In the genomic region with DNA sequence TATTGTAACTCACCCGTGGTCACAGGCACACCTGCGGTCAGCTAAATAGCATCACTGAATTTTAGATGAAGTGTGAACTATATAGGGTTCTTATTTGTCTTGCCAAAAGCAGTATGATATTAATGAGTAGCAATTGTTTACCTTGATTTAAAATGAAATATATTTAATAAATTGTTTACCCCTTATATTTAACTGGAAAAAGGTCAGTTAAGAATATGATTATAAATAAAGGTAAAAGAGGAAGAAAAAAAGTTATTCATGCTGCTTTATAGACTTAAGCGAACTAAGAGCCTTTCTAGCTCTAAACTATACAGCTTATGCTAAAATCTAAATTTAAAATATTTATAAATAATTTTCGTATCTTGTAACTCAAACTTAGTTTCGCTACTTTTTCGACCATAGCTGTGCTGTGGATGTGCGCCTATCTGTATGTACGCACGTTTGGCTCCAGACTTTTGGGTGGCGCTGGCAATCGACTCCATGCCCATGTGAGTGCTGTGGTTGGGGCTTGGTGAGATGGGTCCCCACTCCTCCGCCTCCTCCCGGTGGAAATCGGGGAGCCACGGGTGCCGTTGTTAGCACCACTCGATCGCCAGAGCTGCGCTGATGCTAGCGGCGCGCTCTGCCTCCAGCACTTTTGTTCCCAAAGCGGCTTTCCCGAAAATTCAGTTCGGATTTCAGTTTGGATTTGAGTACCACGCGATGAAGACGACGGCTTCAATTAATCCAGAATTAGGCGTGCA, we compare ENCODE assay signal across 1 fruit fly cellular context.
TF ChIP-seq lines count a peak whose summit lies in the region.

A gene (plus strand): TSS at position 487 of the 743 bp plus-strand sequence.

TF ChIP-seq in whole organism, embryonic, 481 proteins besides CTCF, POLR2A, EP300 and RAD21 (continued from another document and continues in another):
- TF ChIP-seq cato (GFP tag; optimal IDR thresholded peaks at IDR 0.05; lab: Kevin White, UChicago; ENCODE audit: borderline replicate concordance) (peak; percentile 21), Rfx (GFP tag; IDR thresholded peaks at IDR 0.05; lab: Robert Waterston, UW) (no peak; the same call in 1 of the 2 replicates), Hey (tag; optimal IDR thresholded peaks at IDR 0.05; lab: Kevin White, UChicago) (no peak), dmrt99B (tag; optimal IDR thresholded peaks at IDR 0.05; lab: Kevin White, UChicago) (peak; percentile 64), chn (GFP tag; optimal IDR thresholded peaks at IDR 0.05; lab: Kevin White, UChicago) (no peak), CG7963 (GFP tag; IDR thresholded peaks at IDR 0.05; lab: Robert Waterston, UW; ENCODE audit: partially characterized antibody) (no peak), ATbp (GFP tag; optimal IDR thresholded peaks at IDR 0.05; lab: Kevin White, UChicago) (peak; percentile 42), CG15601 (tag; optimal IDR thresholded peaks at IDR 0.05; lab: Kevin White, UChicago) (peak; percentile 56), CG15514 (GFP tag; optimal IDR thresholded peaks at IDR 0.05; lab: Kevin White, UChicago) (peak; percentile 12), Ptx1 (GFP tag; IDR thresholded peaks at IDR 0.05; lab: Robert Waterston, UW) (no peak; the same call in 1 of the 2 replicates), peb (GFP tag; IDR thresholded peaks at IDR 0.05; lab: Robert Waterston, UW) (0 out of 2 replicates have a peak, but pooled peaks have one; percentile 23), sens (GFP tag; lab: Kevin White, UChicago) (peak; percentile 75), CG12299 (tag; optimal IDR thresholded peaks at IDR 0.05; lab: Kevin White, UChicago) (peak; percentile 42), crp (GFP tag; optimal IDR thresholded peaks at IDR 0.05; lab: Kevin White, UChicago) (no peak), Blimp-1 (GFP tag; optimal IDR thresholded peaks at IDR 0.05; lab: Kevin White, UChicago) (no peak), CG13894 (tag; optimal IDR thresholded peaks at IDR 0.05; lab: Kevin White, UChicago) (no peak), vfl (GFP tag; optimal IDR thresholded peaks at IDR 0.05; lab: Kevin White, UChicago) (no peak), odd (GFP tag; optimal IDR thresholded peaks at IDR 0.05; lab: Kevin White, UChicago) (peak; percentile 39), CG10431 (GFP tag; optimal IDR thresholded peaks at IDR 0.05; lab: Kevin White, UChicago) (peak; percentile 25), hkb (optimal IDR thresholded peaks at IDR 0.05; lab: Kevin White, UChicago) (no peak), hkb (GFP tag; IDR thresholded peaks at IDR 0.05; lab: Robert Waterston, UW) (peak; percentile 50; the same call in 1 of the 2 replicates), CG11247 (GFP tag; IDR thresholded peaks at IDR 0.05; lab: Robert Waterston, UW) (no peak), CG32772 (GFP tag; IDR thresholded peaks at IDR 0.05; lab: Robert Waterston, UW) (no peak; the same call in 1 of the 2 replicates), CG30020 (tag; optimal IDR thresholded peaks at IDR 0.05; lab: Kevin White, UChicago) (peak; percentile 38), HmgD (GFP tag; optimal IDR thresholded peaks at IDR 0.05; lab: Kevin White, UChicago) (no peak), ab (GFP tag; optimal IDR thresholded peaks at IDR 0.05; lab: Kevin White, UChicago) (no peak), luna (GFP tag; optimal IDR thresholded peaks at IDR 0.05; lab: Kevin White, UChicago) (no peak), Nf-YB (GFP tag; optimal IDR thresholded peaks at IDR 0.05; lab: Kevin White, UChicago) (peak; percentile 49), CG13287 (GFP tag; IDR thresholded peaks at IDR 0.05; lab: Robert Waterston, UW; ENCODE audit: partially characterized antibody) (no peak), Spps (tag; optimal IDR thresholded peaks at IDR 0.05; lab: Kevin White, UChicago) (peak; percentile 38), Hr3 (GFP tag; optimal IDR thresholded peaks at IDR 0.05; lab: Kevin White, UChicago) (peak; percentile 53), CG12104 (GFP tag; optimal IDR thresholded peaks at IDR 0.05; lab: Kevin White, UChicago) (peak; percentile 49), Sox100B (GFP tag; optimal IDR thresholded peaks at IDR 0.05; lab: Kevin White, UChicago) (peak; percentile 85), ato (GFP tag; IDR thresholded peaks at IDR 0.05; lab: Robert Waterston, UW; ENCODE audit: partially characterized antibody) (no peak), Hr51 (GFP tag; optimal IDR thresholded peaks at IDR 0.05; lab: Kevin White, UChicago) (peak in 1 of 2 experiments; percentile 79), ttk (GFP tag; IDR thresholded peaks at IDR 0.05; lab: Robert Waterston, UW) (0 out of 2 replicates have a peak, but pooled peaks have one; percentile 38), insv (GFP tag; optimal IDR thresholded peaks at IDR 0.05; lab: Kevin White, UChicago) (no peak), CG6654 (GFP tag; optimal IDR thresholded peaks at IDR 0.05; lab: Kevin White, UChicago) (no peak), Fer1 (GFP tag; optimal IDR thresholded peaks at IDR 0.05; lab: Kevin White, UChicago) (peak; percentile 51), gt (GFP tag; IDR thresholded peaks at IDR 0.05; lab: Robert Waterston, UW) (no peak), CG10462 (GFP tag; optimal IDR thresholded peaks at IDR 0.05; lab: Kevin White, UChicago) (no peak), Sry-β (GFP tag; optimal IDR thresholded peaks at IDR 0.05; lab: Kevin White, UChicago) (peak; percentile 30), CG4282 (GFP tag; optimal IDR thresholded peaks at IDR 0.05; lab: Kevin White, UChicago) (no peak), CG13123 (GFP tag; optimal IDR thresholded peaks at IDR 0.05; lab: Kevin White, UChicago) (no peak), H15 (GFP tag; IDR thresholded peaks at IDR 0.05; lab: Robert Waterston, UW) (no peak), bsh (GFP tag; optimal IDR thresholded peaks at IDR 0.05; lab: Kevin White, UChicago) (peak in 1 of 2 experiments; percentile 63), CG31365 (tag; optimal IDR thresholded peaks at IDR 0.05; lab: Kevin White, UChicago) (no peak), Oli (tag; optimal IDR thresholded peaks at IDR 0.05; lab: Kevin White, UChicago) (peak; percentile 74), pb (GFP tag; optimal IDR thresholded peaks at IDR 0.05; lab: Kevin White, UChicago) (no peak), psq (GFP tag; optimal IDR thresholded peaks at IDR 0.05; lab: Kevin White, UChicago) (no peak), jumu (GFP tag; optimal IDR thresholded peaks at IDR 0.05; lab: Kevin White, UChicago) (no peak), tio (GFP tag; optimal IDR thresholded peaks at IDR 0.05; lab: Kevin White, UChicago) (peak; percentile 55), tup (GFP tag; optimal IDR thresholded peaks at IDR 0.05; lab: Kevin White, UChicago) (no peak), Vsx1 (GFP tag; optimal IDR thresholded peaks at IDR 0.05; lab: Kevin White, UChicago) (peak; percentile 38), Ssrp (tag; optimal IDR thresholded peaks at IDR 0.05; lab: Kevin White, UChicago) (peak; percentile 63), CG8944 (GFP tag; optimal IDR thresholded peaks at IDR 0.05; lab: Kevin White, UChicago) (no peak), CG1529 (GFP tag; optimal IDR thresholded peaks at IDR 0.05; lab: Kevin White, UChicago) (peak; percentile 18), CG12942 (GFP tag; optimal IDR thresholded peaks at IDR 0.05; lab: Kevin White, UChicago) (no peak), Atf-2 (GFP tag; optimal IDR thresholded peaks at IDR 0.05; lab: Kevin White, UChicago) (no peak), D19A (tag; optimal IDR thresholded peaks at IDR 0.05; lab: Kevin White, UChicago) (peak; percentile 74), fu2 (GFP tag; optimal IDR thresholded peaks at IDR 0.05; lab: Kevin White, UChicago) (no peak), lbe (GFP tag; optimal IDR thresholded peaks at IDR 0.05; lab: Kevin White, UChicago) (no peak), z (GFP tag; IDR thresholded peaks at IDR 0.05; lab: Robert Waterston, UW) (0 out of 3 replicates have a peak, but pooled peaks have one; percentile 12), CG34224 (GFP tag; IDR thresholded peaks at IDR 0.05; lab: Robert Waterston, UW; ENCODE audit: partially characterized antibody) (no peak), exex (tag; optimal IDR thresholded peaks at IDR 0.05; lab: Kevin White, UChicago) (no peak), Abd-B (GFP tag; optimal IDR thresholded peaks at IDR 0.05; lab: Kevin White, UChicago) (no peak), CG9215 (GFP tag; IDR thresholded peaks at IDR 0.05; lab: Robert Waterston, UW) (no peak), Taf1 (GFP tag; IDR thresholded peaks at IDR 0.05; lab: Robert Waterston, UW) (0 out of 2 replicates have a peak, but pooled peaks have one; percentile 26), disco-r (GFP tag; optimal IDR thresholded peaks at IDR 0.05; lab: Kevin White, UChicago) (no peak), CG17829 (tag; optimal IDR thresholded peaks at IDR 0.05; lab: Kevin White, UChicago) (peak; percentile 65), tna (GFP tag; IDR thresholded peaks at IDR 0.05; lab: Robert Waterston, UW; ENCODE audit: partially characterized antibody) (no peak), fd3F (GFP tag; optimal IDR thresholded peaks at IDR 0.05; lab: Kevin White, UChicago) (peak; percentile 24), CG12219 (GFP tag; optimal IDR thresholded peaks at IDR 0.05; lab: Kevin White, UChicago) (peak; percentile 6), CG9876 (GFP tag; optimal IDR thresholded peaks at IDR 0.05; lab: Kevin White, UChicago) (no peak), dpn (GFP tag; optimal IDR thresholded peaks at IDR 0.05; lab: Kevin White, UChicago) (peak in 1 of 2 experiments; percentile 39), CG5180 (GFP tag; optimal IDR thresholded peaks at IDR 0.05; lab: Kevin White, UChicago) (peak; percentile 65), CG11723 (GFP tag; optimal IDR thresholded peaks at IDR 0.05; lab: Kevin White, UChicago) (peak; percentile 53), CG4854 (GFP tag; optimal IDR thresholded peaks at IDR 0.05; lab: Kevin White, UChicago) (no peak), Pdp1 (GFP tag; optimal IDR thresholded peaks at IDR 0.05; lab: Kevin White, UChicago) (no peak), sens-2 (GFP tag; IDR thresholded peaks at IDR 0.05; lab: Robert Waterston, UW) (no peak), lov (optimal IDR thresholded peaks at IDR 0.05; lab: Kevin White, UChicago) (no peak), lov (GFP tag; IDR thresholded peaks at IDR 0.05; lab: Robert Waterston, UW) (0 out of 3 replicates have a peak, but pooled peaks have one; percentile 15), fd102C (GFP tag; optimal IDR thresholded peaks at IDR 0.05; lab: Kevin White, UChicago) (no peak), CG13296 (GFP tag; optimal IDR thresholded peaks at IDR 0.05; lab: Kevin White, UChicago) (peak; percentile 9), CG15479 (GFP tag; optimal IDR thresholded peaks at IDR 0.05; lab: Kevin White, UChicago) (no peak), CG7556 (GFP tag; optimal IDR thresholded peaks at IDR 0.05; lab: Kevin White, UChicago) (peak; percentile 84), phol (tag; optimal IDR thresholded peaks at IDR 0.05; lab: Kevin White, UChicago) (peak; percentile 73), CG11504 (tag; optimal IDR thresholded peaks at IDR 0.05; lab: Kevin White, UChicago) (no peak), Med (GFP tag; lab: Kevin White, UChicago) (peak; percentile 66), CG11695 (GFP tag; IDR thresholded peaks at IDR 0.05; lab: Robert Waterston, UW) (peak; percentile 49; the same call in 1 of the 3 replicates), esg (GFP tag; conservative IDR thresholded peaks at IDR 0.05; lab: Robert Waterston, UW) (peak; percentile 25; the same call in 1 of the 2 replicates), CG2129 (GFP tag; IDR thresholded peaks at IDR 0.05; lab: Robert Waterston, UW; ENCODE audit: partially characterized antibody) (no peak), CG12155 (GFP tag; optimal IDR thresholded peaks at IDR 0.05; lab: Kevin White, UChicago) (no peak), Six4 (GFP tag; optimal IDR thresholded peaks at IDR 0.05; lab: Kevin White, UChicago) (peak; percentile 56), Dp (GFP tag; optimal IDR thresholded peaks at IDR 0.05; lab: Kevin White, UChicago) (no peak), Ets65A (GFP tag; lab: Kevin White, UChicago) (peak; percentile 0), dati (GFP tag; IDR thresholded peaks at IDR 0.05; lab: Robert Waterston, UW) (no peak), ind (GFP tag; optimal IDR thresholded peaks at IDR 0.05; lab: Kevin White, UChicago) (peak; percentile 51), sna (GFP tag; IDR thresholded peaks at IDR 0.05; lab: Robert Waterston, UW; ENCODE audit: partially characterized antibody) (no peak), Nf-YA (GFP tag; IDR thresholded peaks at IDR 0.05; lab: Robert Waterston, UW) (no peak), D (optimal IDR thresholded peaks at IDR 0.05; lab: Kevin White, UChicago) (no peak), D (GFP tag; optimal IDR thresholded peaks at IDR 0.05; lab: Kevin White, UChicago) (peak; percentile 74), CG3726 (GFP tag; IDR thresholded peaks at IDR 0.05; lab: Robert Waterston, UW) (no peak), CG10366 (GFP tag; IDR thresholded peaks at IDR 0.05; lab: Robert Waterston, UW) (0 out of 2 replicates have a peak, but pooled peaks have one; percentile 8), D19B (GFP tag; optimal IDR thresholded peaks at IDR 0.05; lab: Kevin White, UChicago) (peak; percentile 36), PHDP (tag; optimal IDR thresholded peaks at IDR 0.05; lab: Kevin White, UChicago) (peak; percentile 51), sd (tag; optimal IDR thresholded peaks at IDR 0.05; lab: Kevin White, UChicago) (no peak), Doc3 (GFP tag; IDR thresholded peaks at IDR 0.05; lab: Robert Waterston, UW; ENCODE audit: partially characterized antibody) (no peak), Fer2 (tag; optimal IDR thresholded peaks at IDR 0.05; lab: Kevin White, UChicago) (peak; percentile 2), CG1647 (GFP tag; optimal IDR thresholded peaks at IDR 0.05; lab: Kevin White, UChicago) (no peak), CG17359 (tag; optimal IDR thresholded peaks at IDR 0.05; lab: Kevin White, UChicago) (peak; percentile 52), CG18764 (GFP tag; optimal IDR thresholded peaks at IDR 0.05; lab: Kevin White, UChicago) (no peak), lola (GFP tag; optimal IDR thresholded peaks at IDR 0.05; lab: Kevin White, UChicago) (peak in 1 of 3 experiments; percentile 79), Xrp1 (GFP tag; IDR thresholded peaks at IDR 0.05; lab: Robert Waterston, UW) (peak; percentile 57; the same call in 1 of the 2 replicates), CG1024 (GFP tag; IDR thresholded peaks at IDR 0.05; lab: Robert Waterston, UW) (0 out of 2 replicates have a peak, but pooled peaks have one; percentile 24), chinmo (GFP tag; IDR thresholded peaks at IDR 0.05; lab: Robert Waterston, UW; ENCODE audit: partially characterized antibody) (0 out of 4 replicates have a peak, but pooled peaks have one; percentile 19), hb (GFP tag; IDR thresholded peaks at IDR 0.05; lab: Robert Waterston, UW; ENCODE audit: partially characterized antibody) (no peak), salm (tag; optimal IDR thresholded peaks at IDR 0.05; lab: Kevin White, UChicago) (peak; percentile 46), CG8359 (GFP tag; optimal IDR thresholded peaks at IDR 0.05; lab: Kevin White, UChicago; ENCODE audit: borderline replicate concordance) (peak; percentile 49), CG10543 (GFP tag; optimal IDR thresholded peaks at IDR 0.05; lab: Kevin White, UChicago) (peak; percentile 64)
